Fruit fly (Drosophila melanogaster): Measurements from ENCODE around the gene FucTB.
A peak's percentile ranks its signal among the peaks of the same experiment; 100 is the strongest.

Gene FucTB

dm6 chr2L:9430992-9431602, at the start of gene FucTB, which contains the start of gene scat (continued):
- peak; percentile 87 for TF ChIP-seq ranshi (GFP tag; IDR thresholded peaks at IDR 0.05)
- peak; percentile 75 for TF ChIP-seq CG9609 (GFP tag; optimal IDR thresholded peaks at IDR 0.05)
- TF ChIP-seq CG6854 (GFP tag; optimal IDR thresholded peaks at IDR 0.05), result peak; percentile 53
- peak; percentile 84 for TF ChIP-seq dmrt99B (tag; optimal IDR thresholded peaks at IDR 0.05)
- TF ChIP-seq pfk (GFP tag; optimal IDR thresholded peaks at IDR 0.05), result peak; percentile 11
- peak; percentile 72 for TF ChIP-seq cwo (GFP tag; optimal IDR thresholded peaks at IDR 0.05)
- peak; percentile 91 for TF ChIP-seq E2f1 (GFP tag; IDR thresholded peaks at IDR 0.05)
- TF ChIP-seq CG10147 (GFP tag; optimal IDR thresholded peaks at IDR 0.05), result peak; percentile 89
- no peak for TF ChIP-seq HmgD (GFP tag; optimal IDR thresholded peaks at IDR 0.05)
- no peak for TF ChIP-seq disco-r (GFP tag; optimal IDR thresholded peaks at IDR 0.05)
- peak; percentile 76 for TF ChIP-seq Lim3 (GFP tag; IDR thresholded peaks at IDR 0.05)
- no peak for TF ChIP-seq bigmax (GFP tag; optimal IDR thresholded peaks at IDR 0.05)
- TF ChIP-seq CG17186 (GFP tag; optimal IDR thresholded peaks at IDR 0.05), result peak; percentile 22
- TF ChIP-seq ssp (GFP tag; IDR thresholded peaks at IDR 0.05), result peak; percentile 90
- TF ChIP-seq eyg (GFP tag; optimal IDR thresholded peaks at IDR 0.05), result no peak
- peak; percentile 91 for TF ChIP-seq Fer2 (tag; optimal IDR thresholded peaks at IDR 0.05)
- TF ChIP-seq Ets65A (GFP tag), result peak; percentile 99
- TF ChIP-seq stwl (tag; optimal IDR thresholded peaks at IDR 0.05), result peak; percentile 71
- peak; percentile 84; the same call in 1 of the 2 replicates for TF ChIP-seq CG32767 (GFP tag; IDR thresholded peaks at IDR 0.05)
- TF ChIP-seq CG12659 (GFP tag; optimal IDR thresholded peaks at IDR 0.05), result peak; percentile 94
- TF ChIP-seq mirr (GFP tag; optimal IDR thresholded peaks at IDR 0.05), result no peak
- peak; percentile 79 for TF ChIP-seq CG6175 (GFP tag; IDR thresholded peaks at IDR 0.05)
- peak; percentile 47 for TF ChIP-seq Bgb (GFP tag; IDR thresholded peaks at IDR 0.05; ENCODE audit: partially characterized antibody)
- TF ChIP-seq lola (GFP tag; optimal IDR thresholded peaks at IDR 0.05), result peak in 1 of 3 experiments; percentile 98
- TF ChIP-seq CG15696 (tag; optimal IDR thresholded peaks at IDR 0.05), result peak; percentile 97
- peak; percentile 36 to 62 for TF ChIP-seq chif (GFP tag; optimal IDR thresholded peaks at IDR 0.05)
- peak; percentile 63 for TF ChIP-seq chn (GFP tag; optimal IDR thresholded peaks at IDR 0.05)
- TF ChIP-seq chinmo (GFP tag; IDR thresholded peaks at IDR 0.05; ENCODE audit: partially characterized antibody), result no peak
- peak; percentile 71; the same call in 1 of the 3 replicates for TF ChIP-seq otp (GFP tag; IDR thresholded peaks at IDR 0.05)
- no peak for TF ChIP-seq prd (optimal IDR thresholded peaks at IDR 0.05)
- peak; percentile 95 for TF ChIP-seq prd (GFP tag; IDR thresholded peaks at IDR 0.05)
- TF ChIP-seq CG3065 (GFP tag; optimal IDR thresholded peaks at IDR 0.05), result peak; percentile 75
- TF ChIP-seq Dp (GFP tag; optimal IDR thresholded peaks at IDR 0.05), result peak; percentile 69
- no peak for TF ChIP-seq pan (optimal IDR thresholded peaks at IDR 0.05)
- peak in 1 of 2 experiments; percentile 90 for TF ChIP-seq pan (GFP tag; optimal IDR thresholded peaks at IDR 0.05 in 1 of 2, IDR thresholded peaks at IDR 0.05 in 1 of 2)
- peak; percentile 92 for TF ChIP-seq PHDP (tag; optimal IDR thresholded peaks at IDR 0.05)
- TF ChIP-seq Lpt (GFP tag; optimal IDR thresholded peaks at IDR 0.05), result no peak
- peak; percentile 90 for TF ChIP-seq CG4820 (GFP tag; optimal IDR thresholded peaks at IDR 0.05)
- no peak for TF ChIP-seq cg (GFP tag; optimal IDR thresholded peaks at IDR 0.05)
- no peak for TF ChIP-seq zen2 (GFP tag; IDR thresholded peaks at IDR 0.05; ENCODE audit: partially characterized antibody)
- peak; percentile 89 for TF ChIP-seq B-H2 (GFP tag; optimal IDR thresholded peaks at IDR 0.05)
- peak; percentile 95 for TF ChIP-seq Sox102F (GFP tag; optimal IDR thresholded peaks at IDR 0.05)
- TF ChIP-seq Drgx (GFP tag; IDR thresholded peaks at IDR 0.05), result peak; percentile 56
- TF ChIP-seq Asciz (GFP tag; optimal IDR thresholded peaks at IDR 0.05), result peak; percentile 72
- peak; percentile 95 for TF ChIP-seq dysf (GFP tag; IDR thresholded peaks at IDR 0.05)
- peak; percentile 68 for TF ChIP-seq pnt (GFP tag; optimal IDR thresholded peaks at IDR 0.05)
- peak; percentile 68 for TF ChIP-seq CG10321 (GFP tag; IDR thresholded peaks at IDR 0.05)
- TF ChIP-seq bab2 (GFP tag; optimal IDR thresholded peaks at IDR 0.05), result peak; percentile 75
- TF ChIP-seq tx (GFP tag; optimal IDR thresholded peaks at IDR 0.05), result peak; percentile 66
- peak; percentile 91 for TF ChIP-seq Chrac-16 (GFP tag; optimal IDR thresholded peaks at IDR 0.05)
- no peak for TF ChIP-seq br (optimal IDR thresholded peaks at IDR 0.05)
